Fruit fly (Drosophila melanogaster): Measurements from ENCODE around the gene CG42525.

Gene CG42525

DNA sequence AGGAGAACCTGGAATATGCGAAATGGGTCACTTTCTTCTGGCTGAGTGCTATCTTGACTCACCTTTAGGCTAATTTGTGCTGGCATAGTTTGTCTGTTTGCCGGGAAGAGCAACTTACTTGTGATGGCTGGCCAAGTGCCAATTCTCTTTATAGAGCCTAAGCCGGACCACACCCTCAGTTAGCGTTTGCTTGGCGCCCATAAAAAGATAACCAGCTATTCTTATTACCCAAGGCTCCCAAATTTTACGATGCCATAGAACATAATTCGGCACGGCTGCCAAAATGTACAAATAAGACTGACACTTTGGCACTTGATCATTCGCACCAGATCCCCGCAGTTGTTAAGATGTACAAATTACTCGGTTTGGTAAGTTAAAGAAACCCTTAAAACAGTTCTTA, at the start of gene CG42525, which contains the start of gene CG14958:
TSS of gene CG42525 (minus strand) at position 101 of the 400 bp plus-strand sequence.
TSS of gene CG14958 (plus strand) at position 332 of the 400 bp plus-strand sequence.
- no peak for TF ChIP-seq noc (tag; optimal IDR thresholded peaks at IDR 0.05)

dm6 chr3L:3236319-3236718, 46.8 kb upstream of the CG42525 start:
- TF ChIP-seq noc (tag; optimal IDR thresholded peaks at IDR 0.05) = no peak

dm6 chr3L:3226458-3226783, 36.9 kb upstream of the CG42525 start:
- no peak for TF ChIP-seq noc (tag; optimal IDR thresholded peaks at IDR 0.05)

dm6 chr3L:3225769-3226457, 36.4 kb upstream of the CG42525 start:
- TF ChIP-seq noc (tag; optimal IDR thresholded peaks at IDR 0.05) = no peak

- TF ChIP-seq noc (tag; optimal IDR thresholded peaks at IDR 0.05) = no peak
Observed at dm6 chr3L:3224740-3225719, 35.5 kb upstream of the CG42525 start, which contains the start of gene Larp4B. TSS of gene Larp4B (plus strand) at chr3L:3224838.

DNA sequence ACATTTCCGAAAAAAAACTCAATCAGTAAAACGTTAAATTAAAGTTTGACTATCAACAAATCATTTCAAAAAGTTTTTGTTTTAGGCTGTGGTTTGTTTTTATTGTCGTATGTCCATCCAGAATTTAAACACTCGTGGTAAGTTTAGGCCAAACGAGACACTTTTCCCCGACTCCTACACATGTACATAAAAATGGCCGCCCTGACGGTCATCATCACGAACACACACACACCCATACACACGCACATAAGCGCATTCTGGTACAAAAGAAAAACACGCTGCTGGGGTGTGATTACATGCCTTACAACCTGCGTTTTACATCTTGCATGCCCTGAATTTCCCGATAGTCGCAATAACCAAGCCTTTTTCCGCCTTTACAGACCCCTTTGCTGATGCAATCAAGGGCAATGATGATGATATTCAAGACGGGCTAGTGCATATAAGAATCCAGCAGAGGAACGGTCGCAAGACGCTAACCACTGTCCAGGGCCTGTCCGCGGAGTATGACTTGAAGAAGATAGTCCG, 33.9 kb upstream of the CG42525 start:
- TF ChIP-seq noc (tag; optimal IDR thresholded peaks at IDR 0.05) = no peak

dm6 chr3L:3222643-3223389, 33.3 kb upstream of the CG42525 start, which contains the start of the genes RpL28 and eIF1:
TSS of gene RpL28 (minus strand) at chr3L:3222960.
TSS of gene eIF1 (plus strand) at chr3L:3223341.
- TF ChIP-seq noc (tag; optimal IDR thresholded peaks at IDR 0.05) = peak; percentile 70

- no peak for TF ChIP-seq noc (tag; optimal IDR thresholded peaks at IDR 0.05)
Observed at dm6 chr3L:3218859-3219258, 29.3 kb upstream of the CG42525 start, which contains the start of the genes hob and nSMase. TSS of gene hob (minus strand) at chr3L:3218920. TSS of gene nSMase (plus strand) at chr3L:3219156.

dm6 chr3L:3208895-3209294, 19.3 kb upstream of the CG42525 start, which contains the start of the genes CG32269 and CG32270:
TSS of gene CG32269 (minus strand) at chr3L:3208985.
TSS of gene CG32270 (minus strand) at chr3L:3208985.
- TF ChIP-seq noc (tag; optimal IDR thresholded peaks at IDR 0.05) = no peak

DNA sequence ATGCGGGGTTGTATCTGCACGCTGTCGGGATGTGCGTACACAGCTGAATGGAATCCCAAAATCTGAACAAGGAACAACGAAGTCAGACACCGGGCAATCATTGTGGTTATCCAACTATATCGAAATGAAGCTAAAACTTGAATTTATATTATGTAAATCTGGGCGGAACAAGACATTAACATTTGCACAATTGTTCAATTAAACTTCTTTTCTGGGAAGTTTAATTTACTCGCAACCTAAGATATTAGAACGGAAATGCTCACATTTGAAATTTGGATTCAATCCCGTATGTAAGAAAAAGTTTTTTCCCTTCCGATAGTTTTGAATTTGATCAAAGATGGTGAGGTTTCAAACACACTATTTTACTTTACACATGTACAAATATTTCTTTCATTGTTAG, 16.7 kb upstream of the CG42525 start, which contains the start of gene CG33160:
TSS of gene CG33160 (minus strand) at position 101 of the 400 bp plus-strand sequence.
- no peak for TF ChIP-seq noc (tag; optimal IDR thresholded peaks at IDR 0.05)

DNA sequence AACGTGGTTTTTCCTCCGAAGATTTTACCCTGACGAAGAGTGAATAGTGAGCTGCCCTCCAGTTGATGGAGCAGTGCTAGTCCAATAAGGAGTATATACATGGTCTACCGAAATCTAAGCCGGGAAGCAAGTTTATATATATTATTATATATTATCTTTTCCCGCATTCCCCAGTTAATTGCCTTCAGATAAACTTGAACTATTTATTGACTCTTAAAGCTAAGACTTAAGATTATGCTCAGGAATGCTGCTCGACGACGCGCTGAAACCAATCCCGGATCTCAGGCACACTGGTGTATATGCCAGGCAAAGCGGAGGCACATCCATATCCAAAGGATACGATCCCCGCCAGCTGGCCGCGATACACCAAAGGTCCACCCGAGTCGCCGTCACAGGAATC, 15.8 kb upstream of the CG42525 start, which contains the start of gene CG32277:
TSS of gene CG32277 (minus strand) at position 101 of the 400 bp plus-strand sequence.
- TF ChIP-seq noc (tag; optimal IDR thresholded peaks at IDR 0.05) = no peak

dm6 chr3L:3204348-3204747, 14.8 kb upstream of the CG42525 start, which contains the start of gene CG33159:
TSS of gene CG33159 (minus strand) at chr3L:3204448.
- TF ChIP-seq noc (tag; optimal IDR thresholded peaks at IDR 0.05) = no peak

- TF ChIP-seq noc (tag; optimal IDR thresholded peaks at IDR 0.05) = no peak
Observed at dm6 chr3L:3203062-3203461, 13.5 kb upstream of the CG42525 start, which contains the start of gene CG32271. TSS of gene CG32271 (minus strand) at chr3L:3203162.

DNA sequence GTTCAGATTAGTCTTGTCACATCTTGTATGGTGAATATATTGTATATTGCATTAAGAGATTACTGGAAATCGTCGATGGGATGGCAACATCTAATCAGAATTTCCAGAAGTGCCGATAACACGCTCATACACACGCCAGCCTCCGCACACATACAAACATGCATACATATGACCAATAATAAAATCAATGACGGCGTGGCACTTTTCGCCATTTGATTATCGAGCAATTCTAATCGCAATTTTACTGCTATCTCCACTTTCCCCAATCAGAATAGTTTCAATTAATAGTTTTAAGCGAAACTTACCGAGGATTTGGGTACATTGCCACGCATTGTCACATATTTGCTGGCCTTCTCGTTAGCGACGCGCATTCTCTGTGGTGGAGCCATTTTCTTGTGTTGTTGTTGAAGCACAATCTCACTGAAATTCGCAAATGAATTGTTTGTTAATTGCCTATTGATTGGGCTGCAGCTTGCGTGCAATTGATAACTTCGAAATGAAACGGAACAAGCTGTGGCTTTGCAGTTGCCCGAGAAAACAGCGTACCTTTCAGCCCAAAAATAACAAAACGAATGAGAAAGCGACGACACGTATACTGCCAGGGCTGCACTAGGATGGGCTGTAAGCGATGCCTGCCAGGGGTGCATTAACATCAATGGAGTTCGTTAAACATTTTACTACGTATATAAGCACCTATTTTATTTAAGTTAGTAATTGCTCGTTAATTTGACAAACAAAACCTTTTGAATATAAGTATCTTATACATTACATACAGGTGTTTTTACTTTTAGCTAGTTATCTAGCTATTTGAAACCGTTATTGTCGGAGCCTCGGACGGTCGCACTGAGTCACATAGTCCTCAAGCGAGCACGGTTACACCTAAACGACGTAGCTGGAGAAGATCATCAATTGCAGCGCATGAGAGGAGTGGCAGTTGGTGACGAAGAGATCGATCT, 9.2 kb upstream of the CG42525 start, which contains the start of the genes CG32276 and gry:
TSS of gene CG32276 (minus strand) at position 601 of the 956 bp plus-strand sequence.
TSS of gene gry (plus strand) at position 644 of the 956 bp plus-strand sequence.
- peak; percentile 82 for TF ChIP-seq noc (tag; optimal IDR thresholded peaks at IDR 0.05)
